Fruit fly (Drosophila melanogaster): Measurements from ENCODE around the gene Bet5.

The Bet5 gene

dm6 chr3R:30170671-30171667 is 9.1 kb upstream of the Bet5 start, which contains the start of gene Rsod:
TSS of gene Rsod (minus strand) at chr3R:30171207.
- TF ChIP-seq Vsx2 (GFP tag; optimal IDR thresholded peaks at IDR 0.05; ENCODE audit: partially characterized antibody): peak; percentile 40
- peak; percentile 75 for TF ChIP-seq Hnf4 (GFP tag; optimal IDR thresholded peaks at IDR 0.05)
- peak; percentile 80 for TF ChIP-seq fru (GFP tag; optimal IDR thresholded peaks at IDR 0.05)
- TF ChIP-seq woc (GFP tag; optimal IDR thresholded peaks at IDR 0.05): peak; percentile 73
- TF ChIP-seq usp (GFP tag; optimal IDR thresholded peaks at IDR 0.05): no peak
- no peak for TF ChIP-seq Dfd (GFP tag; optimal IDR thresholded peaks at IDR 0.05)
- peak; percentile 4 for TF ChIP-seq dsf (GFP tag; optimal IDR thresholded peaks at IDR 0.05; ENCODE audit: borderline replicate concordance)
- TF ChIP-seq foxo (GFP tag; optimal IDR thresholded peaks at IDR 0.05): peak in 1 of 2 experiments; percentile 89
- no peak for TF ChIP-seq Abd-B (GFP tag; optimal IDR thresholded peaks at IDR 0.05)
- TF ChIP-seq br (GFP tag; optimal IDR thresholded peaks at IDR 0.05): peak; percentile 70
- TF ChIP-seq CrebA (GFP tag; optimal IDR thresholded peaks at IDR 0.05; ENCODE audit: borderline replicate concordance): no peak
- peak; percentile 82 for TF ChIP-seq OdsH (GFP tag; optimal IDR thresholded peaks at IDR 0.05)
- TF ChIP-seq pan (optimal IDR thresholded peaks at IDR 0.05): no peak
- peak; percentile 82 for TF ChIP-seq ey (GFP tag; optimal IDR thresholded peaks at IDR 0.05)
- TF ChIP-seq brk (GFP tag; optimal IDR thresholded peaks at IDR 0.05): no peak
- TF ChIP-seq Jra (GFP tag; optimal IDR thresholded peaks at IDR 0.05): peak; percentile 13
- no peak for TF ChIP-seq Mio (GFP tag; optimal IDR thresholded peaks at IDR 0.05)
- TF ChIP-seq Dif (GFP tag; optimal IDR thresholded peaks at IDR 0.05; ENCODE audit: partially characterized antibody): peak; percentile 43
- TF ChIP-seq rgr (GFP tag; optimal IDR thresholded peaks at IDR 0.05): peak; percentile 86
- no peak for TF ChIP-seq N (GFP tag; optimal IDR thresholded peaks at IDR 0.05)
- TF ChIP-seq sv (GFP tag; optimal IDR thresholded peaks at IDR 0.05): peak; percentile 27
- TF ChIP-seq Sp1 (GFP tag; optimal IDR thresholded peaks at IDR 0.05): peak; percentile 61
- no peak for TF ChIP-seq GATAd (GFP tag; optimal IDR thresholded peaks at IDR 0.05)
- no peak for TF ChIP-seq Myc (optimal IDR thresholded peaks at IDR 0.05)
- TF ChIP-seq tai (GFP tag; optimal IDR thresholded peaks at IDR 0.05): no peak
- no peak for TF ChIP-seq jim (GFP tag; optimal IDR thresholded peaks at IDR 0.05)
- TF ChIP-seq sage (GFP tag; optimal IDR thresholded peaks at IDR 0.05): peak; percentile 59
- peak; percentile 62 for TF ChIP-seq CG32264 (GFP tag; optimal IDR thresholded peaks at IDR 0.05)
- TF ChIP-seq dmrt93B (GFP tag; optimal IDR thresholded peaks at IDR 0.05): peak; percentile 53
- peak; percentile 43 for TF ChIP-seq Rel (GFP tag; optimal IDR thresholded peaks at IDR 0.05)
- TF ChIP-seq Rel (tag; optimal IDR thresholded peaks at IDR 0.05): no peak
- peak; percentile 32 for TF ChIP-seq Hr83 (GFP tag; optimal IDR thresholded peaks at IDR 0.05; ENCODE audit: poor library complexity, severe bottlenecking)
- TF ChIP-seq lola (GFP tag; optimal IDR thresholded peaks at IDR 0.05): no peak
- TF ChIP-seq HLH106 (tag; optimal IDR thresholded peaks at IDR 0.05): peak; percentile 86
- TF ChIP-seq h (GFP tag; optimal IDR thresholded peaks at IDR 0.05): peak; percentile 80
- TF ChIP-seq dl (GFP tag; optimal IDR thresholded peaks at IDR 0.05; ENCODE audit: insufficient read depth in 1 of 2, partially characterized antibody in 2 of 2): no peak
- TF ChIP-seq Hr78 (GFP tag; optimal IDR thresholded peaks at IDR 0.05): no peak
- TF ChIP-seq CG9705 (GFP tag; optimal IDR thresholded peaks at IDR 0.05): no peak
- peak; percentile 91 for TF ChIP-seq psq (GFP tag; optimal IDR thresholded peaks at IDR 0.05)

Data from whole organism, wandering third instar larva.